Fruit fly (Drosophila melanogaster): ENCODE measurements around the gene Fkbp39.

Gene Fkbp39

dm6 chr3R:15340052-15340732 lies 7.3 kb upstream of the Fkbp39 start, which contains the start of gene SerRS-m (continued):
- peak; percentile 31 for TF ChIP-seq CG10979 (tag; optimal IDR thresholded peaks at IDR 0.05)
- TF ChIP-seq vnd (GFP tag; IDR thresholded peaks at IDR 0.05; ENCODE audit: partially characterized antibody) = no peak
- no peak for TF ChIP-seq ab (GFP tag; optimal IDR thresholded peaks at IDR 0.05)
- no peak for TF ChIP-seq run (tag; optimal IDR thresholded peaks at IDR 0.05)
- peak; percentile 83 for TF ChIP-seq sens (GFP tag)
- no peak for TF ChIP-seq wdn (GFP tag; IDR thresholded peaks at IDR 0.05)
- no peak for TF ChIP-seq HLHmδ (GFP tag; optimal IDR thresholded peaks at IDR 0.05)
- TF ChIP-seq Deaf1 (tag; optimal IDR thresholded peaks at IDR 0.05) = no peak
- no peak for TF ChIP-seq slbo (GFP tag; IDR thresholded peaks at IDR 0.05)
- TF ChIP-seq lola (GFP tag; optimal IDR thresholded peaks at IDR 0.05) = peak in 1 of 3 experiments; percentile 9
- no peak for TF ChIP-seq CG14860 (GFP tag; IDR thresholded peaks at IDR 0.05; ENCODE audit: partially characterized antibody)
- TF ChIP-seq toy (GFP tag; IDR thresholded peaks at IDR 0.05) = no peak
- no peak for TF ChIP-seq CG3726 (GFP tag; IDR thresholded peaks at IDR 0.05)
- no peak for TF ChIP-seq mirr (GFP tag; optimal IDR thresholded peaks at IDR 0.05)
- no peak for TF ChIP-seq CG7839 (tag; optimal IDR thresholded peaks at IDR 0.05)
- TF ChIP-seq CG2129 (GFP tag; IDR thresholded peaks at IDR 0.05; ENCODE audit: partially characterized antibody) = no peak
- TF ChIP-seq HLH4C (GFP tag; IDR thresholded peaks at IDR 0.05; ENCODE audit: partially characterized antibody) = no peak
- TF ChIP-seq unc-4 (GFP tag; IDR thresholded peaks at IDR 0.05; ENCODE audit: partially characterized antibody) = no peak; the same call in 1 of the 2 replicates
- peak; percentile 3 for TF ChIP-seq CG12659 (GFP tag; optimal IDR thresholded peaks at IDR 0.05)
- TF ChIP-seq NFAT (GFP tag; IDR thresholded peaks at IDR 0.05) = no peak
- no peak for TF ChIP-seq aop (GFP tag; IDR thresholded peaks at IDR 0.05)
- no peak for TF ChIP-seq ara (GFP tag; IDR thresholded peaks at IDR 0.05)
- peak; percentile 13 for TF ChIP-seq Oli (tag; optimal IDR thresholded peaks at IDR 0.05)
- no peak for TF ChIP-seq CG8478 (optimal IDR thresholded peaks at IDR 0.05)
- TF ChIP-seq Chrac-16 (GFP tag; optimal IDR thresholded peaks at IDR 0.05) = no peak
- no peak for TF ChIP-seq fru (optimal IDR thresholded peaks at IDR 0.05)
- TF ChIP-seq CG11093 (GFP tag; IDR thresholded peaks at IDR 0.05) = no peak
- no peak for TF ChIP-seq cg (GFP tag; optimal IDR thresholded peaks at IDR 0.05)
- TF ChIP-seq Hmx (GFP tag; optimal IDR thresholded peaks at IDR 0.05) = no peak
- TF ChIP-seq Scr (GFP tag; IDR thresholded peaks at IDR 0.05; ENCODE audit: partially characterized antibody) = no peak
- TF ChIP-seq CG7372 (GFP tag; IDR thresholded peaks at IDR 0.05) = no peak
- TF ChIP-seq gcm (GFP tag; optimal IDR thresholded peaks at IDR 0.05) = peak; percentile 29
- TF ChIP-seq bigmax (GFP tag; optimal IDR thresholded peaks at IDR 0.05) = no peak
- TF ChIP-seq vfl (GFP tag; optimal IDR thresholded peaks at IDR 0.05) = no peak
- TF ChIP-seq peb (GFP tag; IDR thresholded peaks at IDR 0.05) = no peak
- no peak for TF ChIP-seq bcd (GFP tag; optimal IDR thresholded peaks at IDR 0.05)
- no peak for TF ChIP-seq CG34376 (GFP tag; optimal IDR thresholded peaks at IDR 0.05)
- no peak for TF ChIP-seq rib (GFP tag; IDR thresholded peaks at IDR 0.05)
- TF ChIP-seq CG10267 (tag; optimal IDR thresholded peaks at IDR 0.05) = peak; percentile 17
- no peak for TF ChIP-seq CG9932 (GFP tag; IDR thresholded peaks at IDR 0.05)
- TF ChIP-seq CG10366 (GFP tag; IDR thresholded peaks at IDR 0.05) = no peak
- TF ChIP-seq CG7271 (tag; optimal IDR thresholded peaks at IDR 0.05) = no peak
- TF ChIP-seq Ravus (GFP tag; IDR thresholded peaks at IDR 0.05) = no peak
- TF ChIP-seq lmd (GFP tag; IDR thresholded peaks at IDR 0.05) = no peak
- TF ChIP-seq Bgb (GFP tag; IDR thresholded peaks at IDR 0.05; ENCODE audit: partially characterized antibody) = 0 out of 2 replicates have a peak, but pooled peaks have one; percentile 6
- no peak for TF ChIP-seq jing (GFP tag; optimal IDR thresholded peaks at IDR 0.05)
- peak; percentile 34 for TF ChIP-seq unpg (GFP tag; optimal IDR thresholded peaks at IDR 0.05)
- TF ChIP-seq Kr (GFP tag; optimal IDR thresholded peaks at IDR 0.05) = no peak
- no peak for TF ChIP-seq CG12744 (GFP tag; optimal IDR thresholded peaks at IDR 0.05)
- TF ChIP-seq Opbp (GFP tag; IDR thresholded peaks at IDR 0.05; ENCODE audit: partially characterized antibody) = no peak
- peak; percentile 34 for TF ChIP-seq Ets65A (GFP tag)

All from whole organism, embryonic.